Fruit fly (Drosophila melanogaster) whole organism, embryonic: ENCODE results near the gene Gpdh1.

Experiments
- Atf6 ChIP-seq: fragments of 200-800 bp; sonication (Bioruptor generic); IDR thresholded peaks from 2 replicates; pipeline ENCODE4 v1.3.6; 2022; ENCODE audit warnings: missing biosample characterization, missing genetic modification characterization
- CG11456 ChIP-seq: fragments of 200-800 bp; sonication (Bioruptor generic); IDR thresholded peaks from 3 replicates; pipeline ENCODE4 v1.3.6; 2022; ENCODE audit warnings: missing biosample characterization, missing genetic modification characterization
- CG11696 ChIP-seq: fragments of 200-800 bp; sonication (Bioruptor generic); IDR thresholded peaks from 2 replicates; pipeline ENCODE4 v1.3.6; 2022; ENCODE audit warnings: missing biosample characterization, missing genetic modification characterization
- CG12104 ChIP-seq: fragments of 200-800 bp; sonication (Bioruptor generic); optimal IDR thresholded peaks from 3 replicates; lab custom pipeline; 2016; ENCODE audit warnings: missing biosample characterization, missing genetic modification characterization
- CG13424 ChIP-seq: fragments of 200-800 bp; sonication (Bioruptor generic); optimal IDR thresholded peaks from 2 replicates; lab custom pipeline; 2019; ENCODE audit warnings: missing biosample characterization, mild to moderate bottlenecking, missing genetic modification characterization, moderate library complexity
- CG13624 ChIP-seq: fragments of 200-800 bp; sonication (Bioruptor generic); optimal IDR thresholded peaks from 2 replicates; lab custom pipeline; 2016; ENCODE audit warnings: missing biosample characterization, missing genetic modification characterization
- CG18476 ChIP-seq: fragments of 200-800 bp; sonication (Bioruptor generic); optimal IDR thresholded peaks from 2 replicates; lab custom pipeline; 2016; ENCODE audit warnings: missing biosample characterization, mild to moderate bottlenecking, missing genetic modification characterization
- CG2712 ChIP-seq: fragments of 200-800 bp; optimal IDR thresholded peaks from 3 replicates; lab custom pipeline; 2019; ENCODE audit warnings: missing biosample characterization, mild to moderate bottlenecking, missing genetic modification characterization, moderate library complexity
- CG34422 ChIP-seq: fragments of 200-800 bp; sonication (Bioruptor generic); IDR thresholded peaks from 3 replicates; pipeline ENCODE4 v1.3.6; 2022; ENCODE audit warnings: missing biosample characterization, missing genetic modification characterization
- CG6654 ChIP-seq: fragments of 200-800 bp; sonication (Bioruptor generic); optimal IDR thresholded peaks from 2 replicates; lab custom pipeline; 2017; ENCODE audit warnings: missing biosample characterization, mild to moderate bottlenecking, missing genetic modification characterization
- CG6791 ChIP-seq: fragments of 200-800 bp; sonication (Bioruptor generic); IDR thresholded peaks from 3 replicates; pipeline ENCODE4 v1.3.6; 2022; ENCODE audit warnings: missing biosample characterization, missing genetic modification characterization; ENCODE audit not compliant: partially characterized antibody
- CG7839 ChIP-seq: fragments of 200-800 bp; sonication (Bioruptor generic); optimal IDR thresholded peaks from 3 replicates; lab custom pipeline; 2018; ENCODE audit warnings: missing biosample characterization, mild to moderate bottlenecking, missing genetic modification characterization, moderate library complexity
- Dad ChIP-seq: fragments of 200-800 bp; sonication (Bioruptor generic); optimal IDR thresholded peaks from 3 replicates; lab custom pipeline; 2016; ENCODE audit warnings: missing biosample characterization, missing genetic modification characterization
- Dll ChIP-seq: fragments of 200-800 bp; sonication (Bioruptor generic); IDR thresholded peaks from 4 replicates; pipeline ENCODE4 v1.3.6; 2022; ENCODE audit warnings: missing biosample characterization, missing genetic modification characterization; ENCODE audit not compliant: partially characterized antibody
- Doc3 ChIP-seq: fragments of 200-800 bp; sonication (Bioruptor generic); IDR thresholded peaks from 3 replicates; pipeline ENCODE4 v1.3.6; 2022; ENCODE audit warnings: missing biosample characterization, missing genetic modification characterization; ENCODE audit not compliant: partially characterized antibody
- Dp ChIP-seq: fragments of 200-800 bp; sonication (Bioruptor generic); optimal IDR thresholded peaks from 2 replicates; lab custom pipeline; 2018; ENCODE audit warnings: missing biosample characterization, mild to moderate bottlenecking, missing genetic modification characterization, moderate library complexity
- Fer1 ChIP-seq: fragments of 200-800 bp; sonication (Bioruptor generic); optimal IDR thresholded peaks from 2 replicates; lab custom pipeline; 2017; ENCODE audit warnings: missing biosample characterization, mild to moderate bottlenecking, missing genetic modification characterization
- Nf-YB ChIP-seq: fragments of 200-800 bp; sonication (Bioruptor generic); optimal IDR thresholded peaks from 3 replicates; lab custom pipeline; 2019; ENCODE audit warnings: missing biosample characterization, mild to moderate bottlenecking, missing genetic modification characterization, moderate library complexity
- Rfx ChIP-seq: fragments of 200-800 bp; sonication (Bioruptor generic); IDR thresholded peaks from 2 replicates; pipeline ENCODE4 v1.3.6; 2022; ENCODE audit warnings: missing biosample characterization, missing genetic modification characterization
- Rx ChIP-seq: fragments of 200-800 bp; sonication (Bioruptor generic); IDR thresholded peaks from 2 replicates; pipeline ENCODE4 v1.3.6; 2022; ENCODE audit warnings: missing biosample characterization, missing genetic modification characterization
- TFAM ChIP-seq: fragments of 200-800 bp; sonication (Bioruptor generic); optimal IDR thresholded peaks from 2 replicates; lab custom pipeline; 2017; ENCODE audit warnings: missing biosample characterization, missing genetic modification characterization, inconsistent platforms
- Usf ChIP-seq: fragments of 200-800 bp; sonication (Bioruptor generic); optimal IDR thresholded peaks from 2 replicates; lab custom pipeline; 2017; ENCODE audit warnings: missing genotype, missing biosample characterization, missing genetic modification characterization
- Xbp1 ChIP-seq: fragments of 200-800 bp; sonication (Bioruptor generic); optimal IDR thresholded peaks from 3 replicates; lab custom pipeline; 2016; ENCODE audit warnings: missing biosample characterization, mild to moderate bottlenecking, missing genetic modification characterization
- ac ChIP-seq: fragments of 200-800 bp; sonication (Bioruptor generic); optimal IDR thresholded peaks from 3 replicates; lab custom pipeline; 2017; ENCODE audit warnings: missing biosample characterization, mild to moderate bottlenecking, missing genetic modification characterization
- az2 ChIP-seq: fragments of 200-800 bp; sonication (Bioruptor generic); optimal IDR thresholded peaks from 3 replicates; lab custom pipeline; 2016; ENCODE audit warnings: missing biosample characterization, missing genetic modification characterization
- cg ChIP-seq: fragments of 200-800 bp; sonication (Bioruptor generic); optimal IDR thresholded peaks from 3 replicates; lab custom pipeline; 2019; ENCODE audit warnings: missing biosample characterization, mild to moderate bottlenecking, missing genetic modification characterization, moderate library complexity
- chif ChIP-seq, 2 experiments: fragments of 200-800 bp; sonication (Bioruptor generic); optimal IDR thresholded peaks; 3 replicates each; lab custom pipeline; 2016; ENCODE audit warnings: missing biosample characterization in 2 of 2, missing genetic modification characterization in 2 of 2
- dmrt99B ChIP-seq: fragments of 200-800 bp; sonication (Bioruptor generic); optimal IDR thresholded peaks from 2 replicates; lab custom pipeline; 2018; ENCODE audit warnings: missing biosample characterization, mild to moderate bottlenecking, missing genetic modification characterization, moderate library complexity
- emc ChIP-seq: fragments of 200-800 bp; sonication (Bioruptor generic); optimal IDR thresholded peaks from 2 replicates; lab custom pipeline; 2016; ENCODE audit warnings: missing biosample characterization, missing genetic modification characterization
- fd96Cb ChIP-seq: fragments of 200-800 bp; sonication (Bioruptor generic); optimal IDR thresholded peaks from 2 replicates; lab custom pipeline; 2018; ENCODE audit warnings: missing biosample characterization, mild to moderate bottlenecking, missing genetic modification characterization, moderate library complexity
- ftz-f1 ChIP-seq: fragments of 200-800 bp; sonication (Bioruptor generic); optimal IDR thresholded peaks from 2 replicates; lab custom pipeline; 2016; ENCODE audit warnings: missing biosample characterization, missing genetic modification characterization
- gro ChIP-seq: fragments of 200-800 bp; sonication (Bioruptor generic); optimal IDR thresholded peaks from 2 replicates; lab custom pipeline; 2016; ENCODE audit warnings: missing biosample characterization, missing genetic modification characterization
- h ChIP-seq: fragments of >200 bp; optimal IDR thresholded peaks from 2 replicates; lab custom pipeline; 2017
- her ChIP-seq: fragments of 200-800 bp; sonication (Bioruptor generic); optimal IDR thresholded peaks from 2 replicates; lab custom pipeline; 2016; ENCODE audit warnings: missing biosample characterization, missing genetic modification characterization
- insv ChIP-seq, 2 experiments: fragments of 200-800 bp; sonication (Bioruptor generic); optimal IDR thresholded peaks; 3 replicates each; lab custom pipeline; 2016 to 2018; ENCODE audit warnings: missing biosample characterization in 2 of 2, missing genetic modification characterization in 2 of 2
- lab ChIP-seq: fragments of 200-800 bp; sonication (Bioruptor generic); optimal IDR thresholded peaks from 3 replicates; lab custom pipeline; 2017; ENCODE audit warnings: missing biosample characterization, missing genetic modification characterization, mild to moderate bottlenecking, moderate library complexity, missing genetic modification reagents
- pan ChIP-seq, 4 experiments: fragments of >200 bp in 3 of 4; fragments of 200-800 bp in 1 of 4; sonication (Bioruptor generic) in 1 of 4; optimal IDR thresholded peaks in 3 of 4; IDR thresholded peaks in 1 of 4; 2 replicates each; pipeline versions ENCODE4 v1.3.6 to Lab custom; 2017 to 2022; ENCODE audit warnings: missing biosample characterization in 2 of 4, missing genetic modification characterization in 2 of 4, mixed read lengths in 1 of 4
- pb ChIP-seq: fragments of 200-800 bp; sonication (Bioruptor generic); optimal IDR thresholded peaks from 3 replicates; lab custom pipeline; 2016; ENCODE audit warnings: missing biosample characterization, missing genetic modification characterization
- ro ChIP-seq: fragments of 200-800 bp; sonication (Bioruptor generic); IDR thresholded peaks from 2 replicates; pipeline ENCODE4 v1.3.6; 2022; ENCODE audit warnings: missing biosample characterization, missing genetic modification characterization
- row ChIP-seq: fragments of 200-800 bp; sonication (Bioruptor generic); IDR thresholded peaks from 3 replicates; pipeline ENCODE4 v1.3.6; 2022; ENCODE audit warnings: missing biosample characterization, missing genetic modification characterization
- sens-2 ChIP-seq: fragments of 200-800 bp; sonication (Bioruptor generic); IDR thresholded peaks from 2 replicates; pipeline ENCODE4 v1.3.6; 2022; ENCODE audit warnings: missing biosample characterization, missing genetic modification characterization
- tll ChIP-seq, 2 experiments: fragments of 200-800 bp in 1 of 2; fragments of >200 bp in 1 of 2; sonication (Bioruptor generic) in 1 of 2; optimal IDR thresholded peaks; 2 replicates each; lab custom pipeline; 2017 to 2019; ENCODE audit warnings: missing biosample characterization in 2 of 2, missing genetic modification characterization in 2 of 2, mild to moderate bottlenecking in 1 of 2, moderate library complexity in 1 of 2
- trh ChIP-seq: fragments of 200-800 bp; sonication (Bioruptor generic); optimal IDR thresholded peaks from 2 replicates; lab custom pipeline; 2016; ENCODE audit warnings: missing biosample characterization, missing genetic modification characterization
- unc-4 ChIP-seq: fragments of 200-800 bp; sonication (Bioruptor generic); IDR thresholded peaks from 2 replicates; pipeline ENCODE4 v1.3.6; 2022; ENCODE audit warnings: missing biosample characterization, missing genetic modification characterization; ENCODE audit not compliant: partially characterized antibody
- vnd ChIP-seq: fragments of 200-800 bp; sonication (Bioruptor generic); IDR thresholded peaks from 3 replicates; pipeline ENCODE4 v1.3.6; 2022; ENCODE audit warnings: missing biosample characterization, missing genetic modification characterization; ENCODE audit not compliant: partially characterized antibody
- z ChIP-seq: fragments of 200-800 bp; sonication (Bioruptor generic); IDR thresholded peaks from 3 replicates; pipeline ENCODE4 v1.3.6; 2022; ENCODE audit warnings: missing biosample characterization, missing genetic modification characterization
- zfh2 ChIP-seq: fragments of 200-800 bp; sonication (Bioruptor generic); optimal IDR thresholded peaks from 2 replicates; lab custom pipeline; 2016; ENCODE audit warnings: missing biosample characterization, missing genetic modification characterization

The Gpdh1 gene

dm6 chr2L:5906893-5907850, 36.3 kb upstream of the Gpdh1 start, which contains the start of gene bchs (continued):
- peak; percentile 92 for TF ChIP-seq CG13624 (GFP tag; lab: Kevin White, UChicago)
- TF ChIP-seq sens-2 (GFP tag; lab: Robert Waterston, UW), result peak; percentile 68; the same call in 1 of the 2 replicates
- TF ChIP-seq tll (GFP tag; optimal IDR thresholded peaks at IDR 0.05; lab: Kevin White, UChicago), result peak in 1 of 2 experiments; percentile 77
- no peak for TF ChIP-seq emc (GFP tag; lab: Kevin White, UChicago)
- peak; percentile 30; the same call in 1 of the 3 replicates for TF ChIP-seq row (GFP tag; lab: Robert Waterston, UW)
- TF ChIP-seq fd96Cb (tag; lab: Kevin White, UChicago), result peak; percentile 44
- peak; percentile 96 for TF ChIP-seq Fer1 (GFP tag; lab: Kevin White, UChicago)
- TF ChIP-seq Atf6, result peak; percentile 90
- peak; percentile 71 for TF ChIP-seq CG18476 (GFP tag; lab: Kevin White, UChicago)
- TF ChIP-seq pb (GFP tag; lab: Kevin White, UChicago), result peak; percentile 84
- TF ChIP-seq CG12104 (GFP tag; lab: Kevin White, UChicago), result peak; percentile 74
- peak; percentile 48 for TF ChIP-seq zfh2 (GFP tag; lab: Kevin White, UChicago)
- TF ChIP-seq CG6791, result peak; percentile 38; the same call in 1 of the 3 replicates
- TF ChIP-seq z (GFP tag; lab: Robert Waterston, UW), result peak; percentile 79
- peak; percentile 42 for TF ChIP-seq az2 (GFP tag; lab: Kevin White, UChicago)
- TF ChIP-seq unc-4 (GFP tag; lab: Robert Waterston, UW), result peak; percentile 18; the same call in 1 of the 2 replicates
- no peak for TF ChIP-seq dmrt99B
- TF ChIP-seq CG2712 (tag; lab: Kevin White, UChicago), result no peak
- no peak for TF ChIP-seq Usf (GFP tag; lab: Kevin White, UChicago)
- TF ChIP-seq TFAM (GFP tag; lab: Kevin White, UChicago), result peak; percentile 66
- TF ChIP-seq CG11456 (GFP tag; lab: Robert Waterston, UW), result peak; percentile 74; the same call in 2 of the 3 replicates
- peak in 1 of 2 experiments; percentile 2 for TF ChIP-seq pan (optimal IDR thresholded peaks at IDR 0.05; lab: Kevin White, UChicago)
- peak in 1 of 2 experiments; percentile 94 for TF ChIP-seq pan (GFP tag; optimal IDR thresholded peaks at IDR 0.05 in 1 of 2, IDR thresholded peaks at IDR 0.05 in 1 of 2)
- no peak for TF ChIP-seq CG7839 (tag; lab: Kevin White, UChicago)
- peak; percentile 49 for TF ChIP-seq Doc3 (GFP tag; lab: Robert Waterston, UW)
- TF ChIP-seq ro (GFP tag; lab: Robert Waterston, UW), result no peak
- TF ChIP-seq Rfx, result peak; percentile 81
- TF ChIP-seq CG11696 (GFP tag; lab: Robert Waterston, UW), result peak; percentile 66; the same call in 1 of the 2 replicates
- TF ChIP-seq Dp, result peak; percentile 98
- TF ChIP-seq chif (GFP tag; optimal IDR thresholded peaks at IDR 0.05; lab: Kevin White, UChicago), result peak; percentile 81 to 84
- TF ChIP-seq lab, result peak; percentile 98
- no peak for TF ChIP-seq ftz-f1 (GFP tag; lab: Kevin White, UChicago)
- TF ChIP-seq h (lab: Kevin White, UChicago), result no peak
- TF ChIP-seq Rx (GFP tag; lab: Robert Waterston, UW), result peak; percentile 58
- peak; percentile 37 for TF ChIP-seq Xbp1
- peak; percentile 85 for TF ChIP-seq CG13424 (tag; lab: Kevin White, UChicago)
- no peak for TF ChIP-seq cg
- peak; percentile 73 for TF ChIP-seq Dad (GFP tag; lab: Kevin White, UChicago)
- no peak for TF ChIP-seq gro (GFP tag; lab: Kevin White, UChicago)
- TF ChIP-seq trh (GFP tag; lab: Kevin White, UChicago), result peak; percentile 83
- TF ChIP-seq insv (GFP tag; optimal IDR thresholded peaks at IDR 0.05; lab: Kevin White, UChicago), result peak in 1 of 2 experiments; percentile 68
- TF ChIP-seq Nf-YB (GFP tag; lab: Kevin White, UChicago), result peak; percentile 71
- peak; percentile 83; the same call in 2 of the 3 replicates for TF ChIP-seq CG34422 (GFP tag; lab: Robert Waterston, UW)
- TF ChIP-seq Dll (GFP tag; lab: Robert Waterston, UW), result peak; percentile 59; the same call in 1 of the 4 replicates
- TF ChIP-seq her (GFP tag; lab: Kevin White, UChicago), result peak; percentile 90
- TF ChIP-seq CG6654 (GFP tag; lab: Kevin White, UChicago), result peak; percentile 36
- TF ChIP-seq vnd, result no peak
- peak; percentile 96 for TF ChIP-seq ac (GFP tag; lab: Kevin White, UChicago)
